Fruit fly (Drosophila melanogaster): ENCODE results near the gene Rim.

Rim gene

DNA sequence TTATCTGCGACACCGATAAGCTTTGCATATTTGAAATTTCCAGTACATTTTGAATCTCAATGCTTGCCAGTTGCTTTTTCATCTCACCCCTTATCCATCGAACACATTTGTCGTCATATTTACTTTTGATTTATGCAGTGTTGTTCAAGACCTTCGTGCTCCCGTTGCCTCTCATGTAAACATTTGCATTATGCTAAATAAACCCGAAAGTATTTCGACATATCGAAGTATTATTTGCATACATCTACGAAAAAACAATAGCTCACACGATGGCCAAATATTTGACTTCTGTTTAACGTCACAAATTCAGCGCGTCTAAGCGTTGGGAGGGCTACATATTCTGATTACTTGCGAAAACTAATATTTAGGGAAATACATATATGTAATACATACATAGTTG, 49.6 kb upstream of the Rim start (continued):
- peak; percentile 3 for TF ChIP-seq CG8359 (GFP tag; optimal IDR thresholded peaks at IDR 0.05; ENCODE audit: borderline replicate concordance)
- no peak for TF ChIP-seq odd (GFP tag; optimal IDR thresholded peaks at IDR 0.05)
- no peak for TF ChIP-seq CG15696 (tag; optimal IDR thresholded peaks at IDR 0.05)
- TF ChIP-seq z (GFP tag; IDR thresholded peaks at IDR 0.05) = no peak
- peak; percentile 12 for TF ChIP-seq CG18619 (GFP tag; optimal IDR thresholded peaks at IDR 0.05)
- no peak for TF ChIP-seq HmgD (GFP tag; optimal IDR thresholded peaks at IDR 0.05)
- TF ChIP-seq p53 (GFP tag; optimal IDR thresholded peaks at IDR 0.05) = no peak
- no peak for TF ChIP-seq Bteb2 (GFP tag; optimal IDR thresholded peaks at IDR 0.05)
- no peak for TF ChIP-seq gt (GFP tag; IDR thresholded peaks at IDR 0.05)
- no peak for TF ChIP-seq Camta (GFP tag; optimal IDR thresholded peaks at IDR 0.05)
- no peak for TF ChIP-seq pho (GFP tag; optimal IDR thresholded peaks at IDR 0.05)
- TF ChIP-seq CG1647 (GFP tag; optimal IDR thresholded peaks at IDR 0.05) = no peak
- no peak for TF ChIP-seq CG4424 (GFP tag; optimal IDR thresholded peaks at IDR 0.05)
- no peak for TF ChIP-seq pnt (GFP tag; optimal IDR thresholded peaks at IDR 0.05)
- TF ChIP-seq bsh (GFP tag; optimal IDR thresholded peaks at IDR 0.05) = no peak
- peak; percentile 2 for TF ChIP-seq CoRest (tag; optimal IDR thresholded peaks at IDR 0.05)
- TF ChIP-seq shn (GFP tag; optimal IDR thresholded peaks at IDR 0.05) = no peak
- no peak for TF ChIP-seq CG2199 (GFP tag; IDR thresholded peaks at IDR 0.05)
- TF ChIP-seq CG10366 (GFP tag; IDR thresholded peaks at IDR 0.05) = no peak
- no peak for TF ChIP-seq mld (GFP tag; IDR thresholded peaks at IDR 0.05; ENCODE audit: partially characterized antibody)
- no peak for TF ChIP-seq tap (tag; optimal IDR thresholded peaks at IDR 0.05)
- TF ChIP-seq Sin3A (optimal IDR thresholded peaks at IDR 0.05) = no peak
- no peak for TF ChIP-seq CG4617 (GFP tag; optimal IDR thresholded peaks at IDR 0.05; ENCODE audit: borderline replicate concordance)
- no peak for TF ChIP-seq CG1529 (GFP tag; optimal IDR thresholded peaks at IDR 0.05)
- no peak for TF ChIP-seq trem (tag; optimal IDR thresholded peaks at IDR 0.05)
- no peak for TF ChIP-seq Ets97D (GFP tag; optimal IDR thresholded peaks at IDR 0.05)
- no peak for TF ChIP-seq CG12236 (GFP tag; optimal IDR thresholded peaks at IDR 0.05)
- peak; percentile 43 for TF ChIP-seq gem (tag; optimal IDR thresholded peaks at IDR 0.05)
- no peak for TF ChIP-seq CG2116 (GFP tag; optimal IDR thresholded peaks at IDR 0.05)
- TF ChIP-seq Mad (GFP tag; optimal IDR thresholded peaks at IDR 0.05) = no peak
- no peak for TF ChIP-seq pita (GFP tag; optimal IDR thresholded peaks at IDR 0.05)
- no peak for TF ChIP-seq salm (tag; optimal IDR thresholded peaks at IDR 0.05)
- no peak for TF ChIP-seq ranshi (GFP tag; IDR thresholded peaks at IDR 0.05)
- TF ChIP-seq luna (GFP tag; optimal IDR thresholded peaks at IDR 0.05) = no peak
- TF ChIP-seq chn (GFP tag; optimal IDR thresholded peaks at IDR 0.05) = no peak
- TF ChIP-seq zen2 (GFP tag; IDR thresholded peaks at IDR 0.05; ENCODE audit: partially characterized antibody) = no peak
- TF ChIP-seq CHES-1-like (GFP tag; optimal IDR thresholded peaks at IDR 0.05) = no peak
- no peak for TF ChIP-seq da (GFP tag; optimal IDR thresholded peaks at IDR 0.05)
- TF ChIP-seq Stat92E (GFP tag; optimal IDR thresholded peaks at IDR 0.05) = no peak
- no peak for TF ChIP-seq C15 (GFP tag; IDR thresholded peaks at IDR 0.05)
- no peak for TF ChIP-seq kah (GFP tag; optimal IDR thresholded peaks at IDR 0.05)
- TF ChIP-seq CG18599 (GFP tag; optimal IDR thresholded peaks at IDR 0.05) = peak; percentile 59
- TF ChIP-seq Ssrp (tag; optimal IDR thresholded peaks at IDR 0.05) = no peak
- no peak for TF ChIP-seq gro (GFP tag; optimal IDR thresholded peaks at IDR 0.05)
- TF ChIP-seq Sox102F (GFP tag; optimal IDR thresholded peaks at IDR 0.05) = no peak
- TF ChIP-seq Poxn (GFP tag; IDR thresholded peaks at IDR 0.05) = no peak
- no peak for TF ChIP-seq CG8290 (GFP tag; optimal IDR thresholded peaks at IDR 0.05)
- TF ChIP-seq CG8290 (tag; optimal IDR thresholded peaks at IDR 0.05) = peak in 1 of 2 experiments; percentile 84
- TF ChIP-seq az2 (GFP tag; optimal IDR thresholded peaks at IDR 0.05) = no peak
- TF ChIP-seq CG11504 (tag; optimal IDR thresholded peaks at IDR 0.05) = peak; percentile 10
- TF ChIP-seq CG18011 (GFP tag; optimal IDR thresholded peaks at IDR 0.05) = peak; percentile 1
- no peak for TF ChIP-seq HLHmδ (GFP tag; optimal IDR thresholded peaks at IDR 0.05)
